Worm (Caenorhabditis elegans): ENCODE results near the gene lron-15.

lron-15 gene

ce11 chrII:6516276-6516675 lies 28.4 kb downstream of the lron-15 start, which contains the start of gene C56E6.7:
Gene C56E6.7, plus strand, starts transcription at chrII:6516576.
- TF ChIP-seq K09A11.1 (tag; optimal IDR thresholded peaks at IDR 0.05; ENCODE audit: insufficient read depth) (no peak), fkh-6 (tag; optimal IDR thresholded peaks at IDR 0.05) (no peak), ttx-3 (tag; optimal IDR thresholded peaks at IDR 0.05) (no peak), mec-3 (tag; optimal IDR thresholded peaks at IDR 0.05; ENCODE audit: borderline replicate concordance) (no peak), ets-4 (tag; optimal IDR thresholded peaks at IDR 0.05) (no peak), unc-42 (tag; optimal IDR thresholded peaks at IDR 0.05) (no peak), nhr-11 (tag; optimal IDR thresholded peaks at IDR 0.05) (no peak), ceh-30 (tag; optimal IDR thresholded peaks at IDR 0.05) (no peak), fkh-10 (GFP tag; optimal IDR thresholded peaks at IDR 0.05) (no peak), pha-2 (tag; optimal IDR thresholded peaks at IDR 0.05) (no peak), hlh-8 (tag; optimal IDR thresholded peaks at IDR 0.05) (no peak), pat-9 (tag; optimal IDR thresholded peaks at IDR 0.05) (no peak), unc-55 (GFP tag; optimal IDR thresholded peaks at IDR 0.05) (no peak), ceh-22 (tag; optimal IDR thresholded peaks at IDR 0.05) (no peak), pax-1 (tag; optimal IDR thresholded peaks at IDR 0.05) (no peak), ceh-9 (tag; optimal IDR thresholded peaks at IDR 0.05) (no peak)

ce11 chrII:6513911-6514310 lies 30.8 kb downstream of the lron-15 start, which contains the start of gene R05G9R.1:
Gene R05G9R.1, minus strand, starts transcription at chrII:6514011.
- TF ChIP-seq ceh-19 (GFP tag; optimal IDR thresholded peaks at IDR 0.05), result no peak

- TF ChIP-seq nfya-1 (tag; optimal IDR thresholded peaks at IDR 0.05), result no peak
- no peak for TF ChIP-seq K02D7.2 (tag; optimal IDR thresholded peaks at IDR 0.05)
- no peak for TF ChIP-seq unc-3 (GFP tag; conservative IDR thresholded peaks at IDR 0.05)
- TF ChIP-seq unc-3 (tag; optimal IDR thresholded peaks at IDR 0.05), result no peak
- no peak for TF ChIP-seq hlh-30 (tag; optimal IDR thresholded peaks at IDR 0.05; ENCODE audit: insufficient read depth)
- no peak for TF ChIP-seq lim-6 (tag; optimal IDR thresholded peaks at IDR 0.05)
- TF ChIP-seq ceh-14 (tag; optimal IDR thresholded peaks at IDR 0.05), result no peak
- TF ChIP-seq hlh-8 (tag; optimal IDR thresholded peaks at IDR 0.05), result no peak
- no peak for TF ChIP-seq elt-2 (tag; optimal IDR thresholded peaks at IDR 0.05)
- TF ChIP-seq gmeb-2 (tag; optimal IDR thresholded peaks at IDR 0.05), result no peak
- TF ChIP-seq dve-1 (tag; optimal IDR thresholded peaks at IDR 0.05), result no peak
- no peak for TF ChIP-seq dmd-4 (tag; optimal IDR thresholded peaks at IDR 0.05; ENCODE audit: borderline replicate concordance)
- no peak for TF ChIP-seq fkh-10 (GFP tag; optimal IDR thresholded peaks at IDR 0.05)
- TF ChIP-seq madf-2 (tag; optimal IDR thresholded peaks at IDR 0.05), result no peak
- no peak for TF ChIP-seq C08G9.2 (tag; optimal IDR thresholded peaks at IDR 0.05)
- no peak for TF ChIP-seq ceh-34 (tag; optimal IDR thresholded peaks at IDR 0.05)
- no peak for TF ChIP-seq eyg-1 (tag; optimal IDR thresholded peaks at IDR 0.05)
These were observed 31.3 kb downstream of the lron-15 start for ce11 chrII:6513357-6513756.

- TF ChIP-seq ttx-3 (tag; optimal IDR thresholded peaks at IDR 0.05) (no peak), ets-4 (tag; optimal IDR thresholded peaks at IDR 0.05) (no peak), ceh-45 (GFP tag; IDR thresholded peaks at IDR 0.05) (no peak), elt-4 (tag; optimal IDR thresholded peaks at IDR 0.05) (no peak), C08G9.2 (tag; optimal IDR thresholded peaks at IDR 0.05) (no peak), ceh-48 (tag; optimal IDR thresholded peaks at IDR 0.05) (no peak), ceh-31 (tag; optimal IDR thresholded peaks at IDR 0.05) (no peak), nfya-1 (tag; optimal IDR thresholded peaks at IDR 0.05) (no peak), ceh-24 (tag; optimal IDR thresholded peaks at IDR 0.05) (no peak), pha-4 (tag; optimal IDR thresholded peaks at IDR 0.05) (no peak), pqm-1 (tag; optimal IDR thresholded peaks at IDR 0.05) (no peak), unc-55 (GFP tag; optimal IDR thresholded peaks at IDR 0.05) (no peak)
These were observed 41.9 kb downstream of the lron-15 start, which contains the start of gene R05G9.1 for ce11 chrII:6502826-6503225. Gene R05G9.1, plus strand, starts transcription at chrII:6503168.
